Worm (Caenorhabditis elegans) whole organism, mixed stage, embryonic: ENCODE results near the gene C04A2.15.

Source experiments
- elt-1 ChIP-seq: sonication (generic microtip); optimal IDR thresholded peaks from 2 replicates; lab custom pipeline; 2017; ENCODE audit warnings: missing genetic modification characterization, mild to moderate bottlenecking, missing compliant biosample characterization, antibody characterized with exemption, moderate library complexity, borderline replicate concordance; ENCODE audit not compliant: insufficient read depth
- lin-13 ChIP-seq: fragments of 150-350 bp; optimal IDR thresholded peaks from 2 replicates; lab custom pipeline; 2014; ENCODE audit warnings: missing biosample characterization, missing genetic modification characterization
- nhr-12 ChIP-seq: fragments of 150-350 bp; optimal IDR thresholded peaks from 2 replicates; lab custom pipeline; 2014; ENCODE audit warnings: missing biosample characterization, missing genetic modification characterization
- nhr-237 ChIP-seq: fragments of 150-350 bp; optimal IDR thresholded peaks from 2 replicates; lab custom pipeline; 2014; ENCODE audit warnings: missing biosample characterization, missing genetic modification characterization
- nhr-28 ChIP-seq: fragments of 150-350 bp; optimal IDR thresholded peaks from 2 replicates; lab custom pipeline; 2014; ENCODE audit warnings: missing biosample characterization, missing genetic modification characterization

ce11 chrII:6900708-6901107 lies 48.7 kb downstream of the C04A2.15 start:
- no peak for TF ChIP-seq nhr-237 (tag; lab: Kevin White, UChicago)
- no peak for TF ChIP-seq nhr-12 (tag; lab: Kevin White, UChicago)
- no peak for TF ChIP-seq elt-1 (tag; lab: Kevin White, UChicago)
- no peak for TF ChIP-seq nhr-28
- no peak for TF ChIP-seq lin-13
